Worm (Caenorhabditis elegans) whole organism, early embryonic: ENCODE data around the gene nish-1.
A peak's percentile ranks its signal among the peaks of the same experiment; 100 is the strongest.

Experiments used
- B0310.2 ChIP-seq: sonication (generic microtip); optimal IDR thresholded peaks from 2 replicates; lab custom pipeline; 2016; ENCODE audit warnings: mild to moderate bottlenecking, missing genetic modification characterization, missing compliant biosample characterization
- F13C5.2 ChIP-seq: sonication (generic microtip); optimal IDR thresholded peaks from 2 replicates; lab custom pipeline; 2017; ENCODE audit warnings: mild to moderate bottlenecking, missing genetic modification characterization, inconsistent platforms, missing compliant biosample characterization
- aly-1 ChIP-seq: sonication (generic microtip); optimal IDR thresholded peaks from 2 replicates; lab custom pipeline; 2016; ENCODE audit warnings: missing genetic modification characterization, missing compliant biosample characterization
- ama-1 ChIP-seq: fragments of 150-350 bp; optimal IDR thresholded peaks from 2 replicates; lab custom pipeline; 2014
- ceh-13 ChIP-seq: fragments of 200-800 bp; sonication (Bioruptor generic); optimal IDR thresholded peaks from 2 replicates; lab custom pipeline; 2018; ENCODE audit warnings: mild to moderate bottlenecking, missing genetic modification characterization, missing compliant biosample characterization
- ceh-36 ChIP-seq: sonication (generic microtip); optimal IDR thresholded peaks from 2 replicates; lab custom pipeline; 2016; ENCODE audit warnings: missing genetic modification characterization, inconsistent platforms, missing compliant biosample characterization
- ets-7 ChIP-seq: sonication (generic microtip); optimal IDR thresholded peaks from 2 replicates; lab custom pipeline; 2016; ENCODE audit warnings: missing genotype, missing genetic modification characterization, missing compliant biosample characterization
- flt-1 ChIP-seq: fragments of 200-800 bp; sonication (Bioruptor generic); IDR thresholded peaks from 2 replicates; pipeline ENCODE4 v1.3.6; 2022; ENCODE audit warnings: missing genetic modification characterization, missing compliant biosample characterization
- hmbx-1 ChIP-seq: sonication (generic microtip); optimal IDR thresholded peaks from 2 replicates; lab custom pipeline; 2016; ENCODE audit warnings: mild to moderate bottlenecking, missing genetic modification characterization, missing compliant biosample characterization
- hmg-4 ChIP-seq: fragments of 200-800 bp; sonication (Bioruptor generic); optimal IDR thresholded peaks from 2 replicates; lab custom pipeline; 2018; ENCODE audit warnings: mild to moderate bottlenecking, missing genetic modification characterization, missing compliant biosample characterization
- hnd-1 ChIP-seq: sonication (generic microtip); optimal IDR thresholded peaks from 2 replicates; lab custom pipeline; 2016; ENCODE audit warnings: missing genetic modification characterization, missing compliant biosample characterization
- pes-1 ChIP-seq: fragments of 200-800 bp; sonication (Bioruptor generic); IDR thresholded peaks from 2 replicates; pipeline ENCODE4 v1.3.6; 2022; ENCODE audit warnings: missing genetic modification reagents, missing genetic modification characterization, missing compliant biosample characterization
- scrt-1 ChIP-seq: fragments of 200-800 bp; sonication (Bioruptor generic); IDR thresholded peaks from 2 replicates; pipeline ENCODE4 v1.3.6; 2022; ENCODE audit warnings: missing genetic modification characterization, missing compliant biosample characterization
- sea-1 ChIP-seq: fragments of 200-800 bp; sonication (Bioruptor generic); conservative IDR thresholded peaks from 2 replicates; pipeline ENCODE4 v1.3.6; 2022; ENCODE audit warnings: missing genetic modification characterization, missing compliant biosample characterization
- tbx-11 ChIP-seq: fragments of 200-800 bp; sonication (Bioruptor generic); IDR thresholded peaks from 2 replicates; pipeline ENCODE4 v1.3.6; 2022; ENCODE audit warnings: missing genetic modification characterization, missing compliant biosample characterization
- tbx-37 ChIP-seq: fragments of 200-800 bp; sonication (Bioruptor generic); conservative IDR thresholded peaks from 2 replicates; pipeline ENCODE4 v1.3.6; 2022; ENCODE audit warnings: missing genetic modification reagents, missing genetic modification characterization, missing compliant biosample characterization
- tra-4 ChIP-seq: sonication (generic microtip); optimal IDR thresholded peaks from 2 replicates; lab custom pipeline; 2017; ENCODE audit warnings: missing genetic modification characterization, missing compliant biosample characterization

nish-1 gene

DNA sequence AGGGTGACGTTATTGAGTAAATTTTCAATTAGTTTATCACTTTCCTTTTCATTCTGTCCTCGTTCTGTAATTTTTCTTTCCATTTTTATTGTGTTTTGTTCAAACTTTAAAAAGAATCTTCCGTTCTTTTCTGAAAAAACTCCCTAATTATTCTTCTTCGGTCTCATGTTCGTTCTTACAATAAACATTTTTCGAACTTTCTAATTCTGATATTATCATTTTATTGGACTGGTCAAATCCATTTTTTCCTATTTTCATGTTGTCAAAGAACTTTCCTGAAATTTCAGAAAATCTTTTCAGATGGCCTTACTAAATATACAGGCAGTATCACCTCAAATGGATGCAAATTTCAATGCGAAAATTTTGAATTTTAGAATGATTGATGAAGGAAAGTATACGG is at the start of gene nish-1:
nish-1 (plus strand) TSS at position 301 of the 400 bp plus-strand sequence.
- no peak for TF ChIP-seq scrt-1 (GFP tag; lab: Robert Waterston, UW)
- no peak for TF ChIP-seq B0310.2 (tag; lab: Kevin White, UChicago)
- TF ChIP-seq ceh-13 (GFP tag; lab: Kevin White, UChicago): no peak
- no peak for TF ChIP-seq sea-1 (GFP tag; lab: Robert Waterston, UW)
- no peak for TF ChIP-seq hmg-4
- no peak for TF ChIP-seq ama-1 (lab: Kevin White, UChicago)
- TF ChIP-seq tbx-11 (GFP tag; lab: Robert Waterston, UW): no peak
- TF ChIP-seq ets-7 (tag; lab: Kevin White, UChicago): no peak
- TF ChIP-seq pes-1 (GFP tag; lab: Robert Waterston, UW): no peak
- no peak for TF ChIP-seq hmbx-1
- TF ChIP-seq ceh-36 (tag; lab: Kevin White, UChicago): no peak
- no peak for TF ChIP-seq flt-1
- TF ChIP-seq tra-4 (tag; lab: Kevin White, UChicago): no peak
- TF ChIP-seq hnd-1 (tag; lab: Kevin White, UChicago): no peak
- TF ChIP-seq F13C5.2 (tag; lab: Kevin White, UChicago): no peak
- TF ChIP-seq tbx-37: no peak
- no peak for TF ChIP-seq aly-1 (tag; lab: Kevin White, UChicago)

DNA sequence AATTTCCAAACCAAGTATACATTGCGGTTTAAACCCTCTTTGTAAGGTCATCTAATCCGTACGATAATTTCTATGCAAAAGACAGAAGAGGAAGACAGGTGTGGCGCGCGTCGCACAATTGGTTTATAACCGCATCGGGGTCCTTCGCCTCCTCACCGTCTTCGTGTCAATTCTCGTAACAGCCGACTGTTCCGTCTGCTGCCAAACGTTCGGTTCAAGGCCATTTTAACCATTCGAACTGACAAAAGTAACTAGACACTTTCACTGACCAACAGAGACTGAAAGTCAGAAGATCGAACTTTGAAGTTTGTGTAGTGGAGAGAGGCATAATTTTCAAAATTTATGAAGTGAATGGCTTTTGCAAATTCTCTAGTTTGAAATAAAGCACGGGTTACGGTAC is 48.2 kb upstream of the nish-1 start:
- TF ChIP-seq ceh-13 (GFP tag; lab: Kevin White, UChicago) (no peak), tbx-11 (GFP tag; lab: Robert Waterston, UW) (no peak), hmbx-1 (no peak), scrt-1 (GFP tag; lab: Robert Waterston, UW) (no peak), hnd-1 (tag; lab: Kevin White, UChicago) (no peak), sea-1 (GFP tag; lab: Robert Waterston, UW) (no peak), ceh-36 (tag; lab: Kevin White, UChicago) (no peak), aly-1 (tag; lab: Kevin White, UChicago) (no peak), flt-1 (no peak)

DNA sequence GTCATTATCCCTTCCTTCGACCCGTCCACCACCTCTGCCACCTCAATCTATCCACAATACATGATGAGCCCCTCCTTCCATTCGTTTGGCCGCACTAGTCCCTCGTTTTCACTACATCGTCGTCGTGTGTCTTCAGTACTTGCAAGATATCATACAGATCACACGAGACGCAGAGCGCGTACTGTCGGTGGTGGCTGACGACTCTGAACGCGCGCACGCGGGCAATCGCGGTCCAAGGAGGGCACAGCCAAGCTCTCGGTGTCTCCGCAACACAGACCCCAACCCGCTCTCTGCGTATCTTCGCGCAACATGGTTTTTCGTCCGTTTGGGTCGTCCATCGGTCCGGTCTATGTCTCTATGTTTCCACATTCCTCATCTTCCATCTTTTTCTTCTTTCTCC is 47.1 kb upstream of the nish-1 start:
- TF ChIP-seq pes-1 (GFP tag; lab: Robert Waterston, UW): no peak
- no peak for TF ChIP-seq ceh-13 (GFP tag; lab: Kevin White, UChicago)
- TF ChIP-seq hmbx-1: no peak
- peak; percentile 68 for TF ChIP-seq aly-1 (tag; lab: Kevin White, UChicago)
- TF ChIP-seq tra-4 (tag; lab: Kevin White, UChicago): no peak
- no peak; the same call in 1 of the 2 replicates for TF ChIP-seq flt-1
- no peak for TF ChIP-seq hnd-1 (tag; lab: Kevin White, UChicago)
- peak; percentile 0 for TF ChIP-seq B0310.2 (tag; lab: Kevin White, UChicago)
- TF ChIP-seq F13C5.2 (tag; lab: Kevin White, UChicago): peak; percentile 44
- TF ChIP-seq ama-1 (lab: Kevin White, UChicago): no peak
- TF ChIP-seq tbx-37: no peak
- TF ChIP-seq sea-1 (GFP tag; lab: Robert Waterston, UW): no peak
- no peak for TF ChIP-seq tbx-11 (GFP tag; lab: Robert Waterston, UW)
- no peak for TF ChIP-seq ets-7 (tag; lab: Kevin White, UChicago)
- TF ChIP-seq scrt-1 (GFP tag; lab: Robert Waterston, UW): peak; percentile 8; the same call in 1 of the 2 replicates
- TF ChIP-seq ceh-36 (tag; lab: Kevin White, UChicago): peak; percentile 21
- TF ChIP-seq hmg-4: peak; percentile 94

DNA sequence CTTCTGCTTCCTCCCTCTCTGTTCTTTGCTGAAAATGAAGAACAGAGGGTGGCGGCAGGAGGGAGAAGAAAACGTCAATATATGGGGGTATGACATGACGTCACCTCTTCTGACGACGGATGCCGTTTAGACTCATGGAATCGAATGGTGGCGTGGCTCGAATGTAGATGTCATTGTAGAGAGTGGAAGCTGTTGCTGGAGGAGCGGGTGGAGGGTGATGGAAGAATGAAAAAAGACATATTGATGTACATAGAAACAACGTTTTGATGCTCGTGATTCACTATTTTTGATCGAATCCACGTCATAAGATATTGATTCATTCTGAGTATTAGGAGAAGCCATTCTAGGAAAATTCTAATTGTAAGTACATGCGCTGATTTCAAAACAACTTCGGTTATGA is 45.1 kb upstream of the nish-1 start:
- TF ChIP-seq flt-1 (no peak), ets-7 (tag; lab: Kevin White, UChicago) (no peak), tbx-11 (GFP tag; lab: Robert Waterston, UW) (no peak), aly-1 (tag; lab: Kevin White, UChicago) (no peak), hnd-1 (tag; lab: Kevin White, UChicago) (no peak), ceh-36 (tag; lab: Kevin White, UChicago) (no peak), tra-4 (tag; lab: Kevin White, UChicago) (no peak), hmg-4 (no peak), hmbx-1 (no peak), ceh-13 (GFP tag; lab: Kevin White, UChicago) (no peak)

DNA sequence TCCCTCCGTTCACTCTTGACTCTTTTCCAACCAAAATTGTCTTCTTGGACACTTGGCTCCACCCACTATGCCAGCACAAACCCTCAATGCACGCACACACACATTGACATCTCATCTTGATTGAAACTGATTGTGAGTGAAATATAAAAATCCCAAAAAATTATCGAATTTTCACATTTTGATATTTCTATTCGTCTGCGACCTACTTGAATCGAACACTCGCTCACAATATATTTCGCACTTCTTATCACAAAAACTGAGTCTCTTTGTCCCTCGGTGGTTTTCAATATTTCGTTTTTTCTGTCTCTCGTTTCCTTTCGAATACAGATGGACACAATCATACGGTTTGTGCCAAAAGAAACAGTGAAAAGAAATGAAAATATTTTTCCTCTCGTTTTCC is 44.0 kb upstream of the nish-1 start:
- TF ChIP-seq scrt-1 (GFP tag; lab: Robert Waterston, UW) (no peak), ceh-36 (tag; lab: Kevin White, UChicago) (no peak), tbx-37 (no peak), tbx-11 (GFP tag; lab: Robert Waterston, UW) (no peak), ets-7 (tag; lab: Kevin White, UChicago) (no peak), hnd-1 (tag; lab: Kevin White, UChicago) (no peak), ceh-13 (GFP tag; lab: Kevin White, UChicago) (no peak), pes-1 (GFP tag; lab: Robert Waterston, UW) (no peak), flt-1 (no peak), hmbx-1 (no peak), tra-4 (tag; lab: Kevin White, UChicago) (no peak), hmg-4 (no peak), aly-1 (tag; lab: Kevin White, UChicago) (no peak)

DNA sequence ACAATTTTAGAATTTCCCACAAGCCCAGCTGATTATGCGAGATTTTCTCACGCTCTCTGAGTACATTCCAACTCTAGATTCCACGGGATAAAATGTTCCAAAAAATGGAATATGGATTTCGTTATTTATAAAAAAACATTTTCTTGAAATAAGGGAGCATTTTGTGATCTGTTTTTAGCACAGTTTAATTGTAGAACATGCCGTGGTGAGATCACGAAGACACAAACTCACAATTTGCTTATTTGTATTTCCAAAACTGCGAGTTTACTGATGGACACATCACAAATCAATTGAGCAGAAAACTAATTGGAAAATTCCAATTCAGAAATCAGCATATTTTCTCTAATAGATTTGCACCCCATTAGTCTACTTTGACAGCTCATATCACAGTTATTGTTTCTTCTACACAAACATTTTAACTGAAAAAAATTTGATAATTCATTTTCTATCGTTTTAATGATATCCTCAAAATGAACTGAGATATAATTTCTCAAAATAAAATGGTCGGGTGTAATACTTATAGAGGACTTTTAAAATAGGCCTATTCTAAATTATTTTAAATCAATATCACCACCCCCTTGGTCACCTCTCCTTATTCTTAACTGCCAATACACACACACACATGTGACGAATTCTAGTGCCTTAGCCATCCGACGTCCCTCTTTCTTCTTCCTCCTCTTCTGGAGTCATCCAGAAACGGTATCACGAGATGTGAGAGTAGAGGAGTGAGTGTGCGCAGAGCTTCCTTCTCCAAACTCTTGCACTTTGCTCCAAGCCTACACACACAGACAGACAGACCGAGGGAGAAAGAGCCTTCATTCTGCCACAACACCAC is 43.1 kb upstream of the nish-1 start:
- TF ChIP-seq flt-1 (no peak), aly-1 (tag; lab: Kevin White, UChicago) (peak; percentile 46)

DNA sequence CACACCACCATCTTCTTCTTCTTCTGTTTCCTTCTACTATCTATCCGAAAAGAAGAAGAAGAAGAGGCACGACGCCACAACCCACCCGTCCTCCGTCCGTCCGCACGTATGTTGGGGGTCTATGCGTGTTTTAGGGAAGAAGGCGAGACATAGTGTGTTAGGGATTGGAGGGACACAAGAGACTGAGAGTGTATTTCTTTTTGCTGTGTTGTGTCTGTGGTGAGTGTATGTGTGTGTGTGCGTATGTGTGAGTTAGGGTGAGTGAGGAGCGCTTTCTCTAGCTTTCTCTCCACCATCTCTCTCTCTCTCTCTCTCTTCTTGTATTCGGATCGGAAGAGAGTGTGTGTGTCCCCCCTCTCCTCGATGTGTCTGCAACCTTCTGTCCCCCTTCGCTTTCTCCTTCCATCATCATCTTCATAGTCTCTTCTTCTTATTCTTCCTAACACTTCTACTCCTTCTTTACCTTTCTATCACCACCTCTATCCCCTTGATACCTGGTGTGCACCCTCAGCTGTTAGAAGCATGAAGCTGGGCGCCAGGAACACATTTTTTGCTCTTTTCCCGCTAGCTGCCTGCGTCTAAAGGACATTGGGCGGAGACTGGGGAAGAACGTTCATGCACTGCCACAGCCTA is 42.3 kb upstream of the nish-1 start:
- peak; percentile 82 for TF ChIP-seq F13C5.2 (tag; lab: Kevin White, UChicago)
- TF ChIP-seq hnd-1 (tag; lab: Kevin White, UChicago): no peak
- TF ChIP-seq ama-1 (lab: Kevin White, UChicago): peak; percentile 43
- TF ChIP-seq scrt-1 (GFP tag; lab: Robert Waterston, UW): 0 out of 2 replicates have a peak, but pooled peaks have one; percentile 46
- TF ChIP-seq hmbx-1: no peak
- TF ChIP-seq tra-4 (tag; lab: Kevin White, UChicago): no peak
- TF ChIP-seq sea-1 (GFP tag; lab: Robert Waterston, UW): peak; percentile 49; the same call in 1 of the 2 replicates
- no peak for TF ChIP-seq pes-1 (GFP tag; lab: Robert Waterston, UW)
- no peak for TF ChIP-seq B0310.2 (tag; lab: Kevin White, UChicago)
- TF ChIP-seq ets-7 (tag; lab: Kevin White, UChicago): peak; percentile 46
- TF ChIP-seq hmg-4: peak; percentile 95
- no peak for TF ChIP-seq ceh-13 (GFP tag; lab: Kevin White, UChicago)
- TF ChIP-seq aly-1 (tag; lab: Kevin White, UChicago): no peak
- peak; percentile 2; the same call in 1 of the 2 replicates for TF ChIP-seq flt-1
- 0 out of 2 replicates have a peak, but pooled peaks have one; percentile 12 for TF ChIP-seq tbx-37
- no peak; the same call in 1 of the 2 replicates for TF ChIP-seq tbx-11 (GFP tag; lab: Robert Waterston, UW)
- no peak for TF ChIP-seq ceh-36 (tag; lab: Kevin White, UChicago)
